Worm (Caenorhabditis elegans) whole organism, L1 larva: ENCODE results near the gene arf-5.

Experiments
- C16A3.4 ChIP-seq: fragments of 150-350 bp; optimal IDR thresholded peaks from 2 replicates; lab custom pipeline; 2014; ENCODE audit warnings: missing biosample characterization, missing genetic modification characterization
- aha-1 ChIP-seq: fragments of 150-350 bp; optimal IDR thresholded peaks from 2 replicates; lab custom pipeline; 2014; ENCODE audit warnings: missing biosample characterization, missing genetic modification characterization
- alr-1 ChIP-seq: fragments of 200-800 bp; sonication (Bioruptor generic); optimal IDR thresholded peaks from 2 replicates; lab custom pipeline; 2018; ENCODE audit warnings: borderline replicate concordance, mild to moderate bottlenecking, missing genetic modification characterization, missing compliant biosample characterization
- ama-1 ChIP-seq: fragments of 150-350 bp; optimal IDR thresholded peaks from 2 replicates; lab custom pipeline; 2014
- blmp-1 ChIP-seq: fragments of 150-350 bp; optimal IDR thresholded peaks from 2 replicates; lab custom pipeline; 2014; ENCODE audit warnings: missing biosample characterization, missing genetic modification characterization
- ceh-63 ChIP-seq: fragments of 200-800 bp; sonication (Bioruptor generic); optimal IDR thresholded peaks from 2 replicates; lab custom pipeline; 2018; ENCODE audit warnings: mild to moderate bottlenecking, missing genetic modification characterization, missing compliant biosample characterization
- ceh-82 ChIP-seq, 3 experiments: fragments of 150-350 bp in 1 of 3; sonication (generic microtip) in 2 of 3; optimal IDR thresholded peaks; 2 replicates each; lab custom pipeline; 2014 to 2017; ENCODE audit warnings: missing biosample characterization in 3 of 3, missing genetic modification characterization in 3 of 3
- ceh-88 ChIP-seq: fragments of 200-800 bp; sonication (Bioruptor generic); IDR thresholded peaks from 2 replicates; pipeline ENCODE4 v1.3.6; 2022; ENCODE audit warnings: missing genetic modification characterization, missing compliant biosample characterization
- ceh-90 ChIP-seq: sonication (generic microtip); optimal IDR thresholded peaks from 2 replicates; lab custom pipeline; 2016; ENCODE audit warnings: missing genetic modification characterization, missing compliant biosample characterization
- efl-3 ChIP-seq: fragments of 200-800 bp; sonication (Bioruptor generic); optimal IDR thresholded peaks from 2 replicates; lab custom pipeline; 2018; ENCODE audit warnings: mild to moderate bottlenecking, missing genetic modification characterization, missing compliant biosample characterization
- egl-13 ChIP-seq: sonication (generic microtip); optimal IDR thresholded peaks from 2 replicates; lab custom pipeline; 2016; ENCODE audit warnings: missing genotype, missing genetic modification reagents, missing genetic modification characterization, missing compliant biosample characterization
- egl-27 ChIP-seq, 2 experiments: fragments of 150-350 bp in 1 of 2; sonication (generic microtip); optimal IDR thresholded peaks; 3 replicates each; lab custom pipeline; 2017 to 2018; ENCODE audit warnings: missing biosample characterization in 2 of 2, missing genetic modification characterization in 2 of 2, missing genetic modification reagents in 2 of 2
- elt-2 ChIP-seq: sonication (generic microtip); optimal IDR thresholded peaks from 2 replicates; lab custom pipeline; 2016; ENCODE audit warnings: missing genetic modification characterization, mild to moderate bottlenecking, inconsistent platforms, missing compliant biosample characterization, missing genetic modification reagents
- elt-3 ChIP-seq, 6 experiments: fragments of 150-350 bp in 1 of 6; sonication (generic microtip); optimal IDR thresholded peaks; 2 replicates each; lab custom pipeline; 2017 to 2018; ENCODE audit warnings: missing biosample characterization in 6 of 6, missing genetic modification characterization in 6 of 6, inconsistent platforms in 1 of 6
- ets-5 ChIP-seq: fragments of 200-800 bp; sonication (Bioruptor generic); IDR thresholded peaks from 2 replicates; pipeline ENCODE4 v1.3.6; 2022; ENCODE audit warnings: missing genetic modification characterization, missing compliant biosample characterization
- fos-1 ChIP-seq: fragments of 150-350 bp; optimal IDR thresholded peaks from 2 replicates; lab custom pipeline; 2014; ENCODE audit warnings: missing biosample characterization, missing genetic modification characterization
- hlh-17 ChIP-seq: fragments of 200-800 bp; sonication (Bioruptor generic); optimal IDR thresholded peaks from 2 replicates; lab custom pipeline; 2018; ENCODE audit warnings: missing genetic modification characterization, mild to moderate bottlenecking, missing compliant biosample characterization, moderate library complexity, borderline replicate concordance
- hlh-4 ChIP-seq: sonication (generic microtip); optimal IDR thresholded peaks from 2 replicates; lab custom pipeline; 2016; ENCODE audit warnings: mild to moderate bottlenecking, missing genetic modification characterization, missing compliant biosample characterization
- jun-1 ChIP-seq: fragments of 150-350 bp; optimal IDR thresholded peaks from 2 replicates; lab custom pipeline; 2014; ENCODE audit warnings: missing biosample characterization, missing genetic modification reagents, missing genetic modification characterization
- lin-14 ChIP-seq: fragments of 200-800 bp; sonication (Bioruptor generic); optimal IDR thresholded peaks from 2 replicates; lab custom pipeline; 2018; ENCODE audit warnings: mild to moderate bottlenecking, missing genetic modification characterization, moderate library complexity, missing compliant biosample characterization
- lin-35 ChIP-seq, 2 experiments: fragments of 150-350 bp; optimal IDR thresholded peaks; 2 replicates each; lab custom pipeline; 2014; ENCODE audit warnings: missing biosample characterization in 2 of 2, missing genetic modification characterization in 2 of 2, missing genetic modification reagents in 2 of 2
- lin-39 ChIP-seq: fragments of 150-350 bp; optimal IDR thresholded peaks from 2 replicates; lab custom pipeline; 2014; ENCODE audit warnings: missing biosample characterization, missing genetic modification reagents, missing genetic modification characterization
- lsy-2 ChIP-seq, 2 experiments: fragments of 150-350 bp; optimal IDR thresholded peaks; 2 replicates each; lab custom pipeline; 2014; ENCODE audit warnings: missing biosample characterization in 2 of 2, missing genetic modification characterization in 2 of 2
- mab-9 ChIP-seq: fragments of 200-800 bp; sonication (Bioruptor generic); IDR thresholded peaks from 2 replicates; pipeline ENCODE4 v1.3.6; 2022; ENCODE audit warnings: missing genetic modification reagents, missing genetic modification characterization, missing compliant biosample characterization
- mep-1 ChIP-seq: fragments of 150-350 bp; optimal IDR thresholded peaks from 2 replicates; lab custom pipeline; 2014; ENCODE audit warnings: missing biosample characterization, missing genetic modification characterization
- nhr-20 ChIP-seq: sonication (generic microtip); optimal IDR thresholded peaks from 2 replicates; lab custom pipeline; 2016; ENCODE audit warnings: mild to moderate bottlenecking, missing genetic modification characterization, missing compliant biosample characterization
- nhr-71 ChIP-seq: sonication (generic microtip); optimal IDR thresholded peaks from 2 replicates; lab custom pipeline; 2016; ENCODE audit warnings: mild to moderate bottlenecking, missing genetic modification characterization, moderate library complexity, missing compliant biosample characterization
- nhr-77 ChIP-seq: fragments of 150-350 bp; optimal IDR thresholded peaks from 2 replicates; lab custom pipeline; 2014; ENCODE audit warnings: missing biosample characterization, missing genetic modification characterization
- nhr-84 ChIP-seq: sonication (generic microtip); optimal IDR thresholded peaks from 2 replicates; lab custom pipeline; 2017; ENCODE audit warnings: missing biosample characterization, missing genetic modification characterization
- nhr-85 ChIP-seq: sonication (generic microtip); peaks from one replicate; lab custom pipeline; 2016; ENCODE audit warnings: missing genetic modification characterization, inconsistent platforms, missing compliant biosample characterization
- nhr-90 ChIP-seq: sonication (generic microtip); optimal IDR thresholded peaks from 2 replicates; lab custom pipeline; 2016; ENCODE audit warnings: mild to moderate bottlenecking, missing genetic modification characterization, missing compliant biosample characterization; ENCODE audit not compliant: poor library complexity
- pqm-1 ChIP-seq: sonication (generic microtip); optimal IDR thresholded peaks from 3 replicates; lab custom pipeline; 2017; ENCODE audit warnings: missing biosample characterization, missing genetic modification characterization
- rnt-1 ChIP-seq: sonication (generic microtip); optimal IDR thresholded peaks from 2 replicates; lab custom pipeline; 2016; ENCODE audit warnings: mild to moderate bottlenecking, missing genetic modification characterization, moderate library complexity, missing compliant biosample characterization
- snpc-4 ChIP-seq: fragments of 150-350 bp; optimal IDR thresholded peaks from 2 replicates; lab custom pipeline; 2014; ENCODE audit warnings: missing biosample characterization, missing genetic modification characterization
- sox-4 ChIP-seq: sonication (generic microtip); optimal IDR thresholded peaks from 2 replicates; lab custom pipeline; 2016; ENCODE audit warnings: missing genetic modification characterization, missing compliant biosample characterization
- sptf-1 ChIP-seq: fragments of 150-350 bp; optimal IDR thresholded peaks from 2 replicates; lab custom pipeline; 2014; ENCODE audit warnings: missing biosample characterization, missing genetic modification characterization
- sup-37 ChIP-seq: fragments of 200-800 bp; sonication (Bioruptor generic); optimal IDR thresholded peaks from 2 replicates; lab custom pipeline; 2018; ENCODE audit warnings: mild to moderate bottlenecking, missing genetic modification characterization, missing compliant biosample characterization
- tbx-2 ChIP-seq: sonication (generic microtip); optimal IDR thresholded peaks from 2 replicates; lab custom pipeline; 2016; ENCODE audit warnings: missing genetic modification characterization, missing compliant biosample characterization
- unc-130 ChIP-seq: fragments of 150-350 bp; optimal IDR thresholded peaks from 2 replicates; lab custom pipeline; 2017; ENCODE audit warnings: missing biosample characterization, missing genetic modification characterization, inconsistent platforms
- unc-62 ChIP-seq: fragments of 150-350 bp; optimal IDR thresholded peaks from 2 replicates; lab custom pipeline; 2014; ENCODE audit warnings: missing biosample characterization, missing genetic modification reagents, missing genetic modification characterization
- unc-98 ChIP-seq: fragments of 200-800 bp; sonication (Bioruptor generic); IDR thresholded peaks from 2 replicates; pipeline ENCODE4 v1.3.6; 2022; ENCODE audit warnings: missing genetic modification characterization, missing compliant biosample characterization
- vab-15 ChIP-seq: sonication (generic microtip); optimal IDR thresholded peaks from 2 replicates; lab custom pipeline; 2017; ENCODE audit warnings: missing genotype, mild to moderate bottlenecking, missing genetic modification characterization, missing compliant biosample characterization
- xbp-1 ChIP-seq: sonication (generic microtip); optimal IDR thresholded peaks from 2 replicates; lab custom pipeline; 2016; ENCODE audit warnings: missing genetic modification characterization, missing compliant biosample characterization
- zip-4 ChIP-seq: fragments of 200-800 bp; sonication (Bioruptor generic); optimal IDR thresholded peaks from 2 replicates; lab custom pipeline; 2018; ENCODE audit warnings: mild to moderate bottlenecking, missing genetic modification characterization, moderate library complexity, missing compliant biosample characterization
- ztf-4 ChIP-seq: fragments of 150-350 bp; optimal IDR thresholded peaks from 2 replicates; lab custom pipeline; 2014; ENCODE audit warnings: missing biosample characterization, missing genetic modification characterization

arf-5 gene

DNA sequence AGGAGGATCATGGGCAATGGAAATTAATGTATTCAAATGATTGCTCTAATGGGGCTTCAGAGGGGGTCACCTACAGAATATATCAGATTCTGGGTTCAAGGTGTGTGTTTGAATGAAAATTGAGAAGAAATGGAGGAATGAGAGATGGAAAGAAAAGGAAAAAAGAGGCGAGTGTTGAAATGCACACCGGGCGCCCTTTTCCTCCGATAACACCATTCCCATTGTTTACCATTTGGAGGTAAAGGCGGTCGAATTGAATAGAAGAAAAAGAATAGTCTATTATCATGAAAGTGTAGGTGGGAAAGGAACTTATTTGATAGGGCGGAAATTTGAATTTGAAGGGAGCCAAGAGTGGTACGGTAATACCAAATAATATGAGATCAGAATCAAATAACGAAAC is 23.1 kb downstream of the arf-5 start:
- peak; percentile 18 for TF ChIP-seq elt-2 (tag; lab: Kevin White, UChicago)
- TF ChIP-seq ceh-82 (tag; optimal IDR thresholded peaks at IDR 0.05; lab: Kevin White, UChicago), result no peak

ce11 chrIV:8006161-8006560 is 23.8 kb downstream of the arf-5 start:
- TF ChIP-seq mep-1 (tag; lab: Kevin White, UChicago) (no peak), sox-4 (no peak), ceh-88 (no peak), ceh-63 (GFP tag; lab: Kevin White, UChicago) (no peak), snpc-4 (tag; lab: Kevin White, UChicago) (no peak), zip-4 (GFP tag; lab: Kevin White, UChicago) (no peak), jun-1 (tag; lab: Kevin White, UChicago) (no peak), mab-9 (GFP tag; lab: Robert Waterston, UW) (no peak), vab-15 (tag; lab: Kevin White, UChicago) (no peak), lin-39 (tag; lab: Kevin White, UChicago) (no peak), egl-27 (tag; optimal IDR thresholded peaks at IDR 0.05; lab: Kevin White, UChicago) (no peak), sup-37 (no peak), pqm-1 (tag; lab: Kevin White, UChicago) (no peak), egl-13 (tag; lab: Kevin White, UChicago) (no peak), lin-35 (GFP tag; optimal IDR thresholded peaks at IDR 0.05; lab: Kevin White, UChicago) (no peak), C16A3.4 (tag; lab: Kevin White, UChicago) (no peak), hlh-4 (tag; lab: Kevin White, UChicago) (no peak), ztf-4 (tag; lab: Kevin White, UChicago) (no peak), unc-130 (tag; lab: Kevin White, UChicago) (no peak), ets-5 (no peak)

DNA sequence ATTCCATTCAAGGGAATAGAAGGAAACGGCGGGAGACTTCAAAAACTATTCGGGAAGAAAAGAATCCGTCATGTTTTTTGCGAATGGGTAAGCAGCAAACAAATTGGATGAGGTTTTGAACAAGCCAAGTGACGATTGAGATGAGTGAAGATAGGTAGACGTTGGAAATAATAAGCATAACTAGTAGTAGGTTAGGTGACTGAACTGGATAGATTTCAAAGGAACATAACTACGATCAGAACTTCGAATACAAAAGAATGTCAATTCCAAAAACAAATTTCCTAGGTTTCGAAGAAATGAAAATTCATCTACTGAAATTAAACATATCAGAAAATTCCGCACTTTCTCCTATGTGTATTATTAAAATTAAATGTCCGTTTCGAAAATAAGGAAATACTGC is 25.2 kb downstream of the arf-5 start:
- TF ChIP-seq nhr-77 (tag; lab: Kevin White, UChicago), result no peak
- no peak for TF ChIP-seq unc-62
- TF ChIP-seq rnt-1 (tag; lab: Kevin White, UChicago), result no peak
- no peak for TF ChIP-seq jun-1 (tag; lab: Kevin White, UChicago)
- no peak for TF ChIP-seq lin-39 (tag; lab: Kevin White, UChicago)
- no peak for TF ChIP-seq lsy-2 (tag; optimal IDR thresholded peaks at IDR 0.05; lab: Kevin White, UChicago)
- no peak for TF ChIP-seq nhr-71 (tag; lab: Kevin White, UChicago)
- TF ChIP-seq, all 84 proteins: peak for 0

- TF ChIP-seq blmp-1 (tag; lab: Kevin White, UChicago) (no peak), lin-39 (tag; lab: Kevin White, UChicago) (no peak), nhr-20 (tag; lab: Kevin White, UChicago) (no peak)
Measured at ce11 chrIV:8008137-8008536, 25.8 kb downstream of the arf-5 start.

DNA sequence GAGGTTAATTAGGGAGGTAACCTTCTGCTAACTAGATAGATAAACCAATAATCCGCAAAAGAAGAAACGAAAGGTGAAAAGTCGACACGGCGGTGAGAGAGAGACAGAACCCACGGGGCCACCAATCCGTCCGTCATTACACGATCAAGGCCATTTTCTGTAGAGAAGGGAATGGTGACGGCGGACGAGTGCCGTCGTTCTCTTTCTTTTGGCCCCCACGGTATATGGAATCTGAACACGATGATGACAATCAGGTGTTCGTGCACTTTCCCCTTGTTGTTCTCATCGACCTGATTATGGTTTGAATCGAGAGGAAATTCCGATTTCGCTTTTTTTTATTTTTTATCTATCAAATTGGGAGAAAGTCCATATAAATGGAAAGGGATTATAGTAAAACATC is 27.0 kb downstream of the arf-5 start:
- no peak for TF ChIP-seq nhr-84 (tag; lab: Kevin White, UChicago)
- TF ChIP-seq nhr-90 (tag; lab: Kevin White, UChicago), result no peak
- no peak for TF ChIP-seq xbp-1 (tag; lab: Kevin White, UChicago)
- no peak for TF ChIP-seq lin-35 (GFP tag; optimal IDR thresholded peaks at IDR 0.05; lab: Kevin White, UChicago)
- no peak for TF ChIP-seq aha-1 (tag; lab: Kevin White, UChicago)
- TF ChIP-seq elt-3 (tag; optimal IDR thresholded peaks at IDR 0.05; lab: Kevin White, UChicago), result peak in 1 of 6 experiments; percentile 31
- no peak for TF ChIP-seq sptf-1 (tag; lab: Kevin White, UChicago)
- no peak for TF ChIP-seq hlh-17 (GFP tag; lab: Kevin White, UChicago)
- no peak for TF ChIP-seq fos-1
- TF ChIP-seq lin-14 (GFP tag; lab: Kevin White, UChicago), result peak; percentile 60
- peak; percentile 76 for TF ChIP-seq nhr-85
- peak; percentile 91 for TF ChIP-seq blmp-1 (tag; lab: Kevin White, UChicago)
- TF ChIP-seq alr-1 (tag; lab: Kevin White, UChicago), result no peak
- TF ChIP-seq tbx-2 (tag; lab: Kevin White, UChicago), result no peak
- TF ChIP-seq jun-1 (tag; lab: Kevin White, UChicago), result no peak
- TF ChIP-seq unc-98, result no peak
- TF ChIP-seq ama-1 (lab: Kevin White, UChicago), result no peak
- no peak for TF ChIP-seq ceh-90 (tag; lab: Kevin White, UChicago)
- no peak for TF ChIP-seq efl-3 (GFP tag; lab: Kevin White, UChicago)
